Worm (Caenorhabditis elegans): Measurements from ENCODE around the gene K09D9.9.

Gene K09D9.9

DNA sequence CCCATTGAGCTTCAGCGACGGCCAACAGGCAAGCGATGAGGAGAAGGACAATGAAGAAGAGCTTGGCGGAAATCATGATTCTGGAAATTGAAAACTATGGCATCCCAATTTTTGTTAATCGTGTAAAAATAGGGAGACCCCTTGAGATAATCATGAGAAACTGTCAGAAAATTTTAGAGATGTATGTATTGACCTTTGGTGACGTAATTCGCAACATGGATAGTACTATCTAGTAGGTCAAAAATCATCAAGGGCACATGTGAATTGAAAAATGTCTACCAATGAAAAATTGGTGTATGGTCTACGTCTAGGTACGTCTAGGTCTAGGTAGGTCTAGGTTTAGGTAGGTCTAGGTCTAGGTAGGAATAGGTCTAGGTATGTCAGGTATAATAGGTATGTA is 14.9 kb downstream of the K09D9.9 start, which contains the start of gene nlp-34:
Gene nlp-34, minus strand, starts transcription at position 82 of the 400 bp plus-strand sequence.
- TF ChIP-seq aptf-2 (GFP tag; conservative IDR thresholded peaks at IDR 0.05) (no peak), tlf-1 (GFP tag; optimal IDR thresholded peaks at IDR 0.05) (no peak), fkh-3 (tag; optimal IDR thresholded peaks at IDR 0.05) (no peak), die-1 (tag; optimal IDR thresholded peaks at IDR 0.05) (no peak), B0261.1 (tag; optimal IDR thresholded peaks at IDR 0.05) (no peak), cebp-1 (GFP tag; IDR thresholded peaks at IDR 0.05) (no peak), cebp-1 (tag; optimal IDR thresholded peaks at IDR 0.05) (no peak), lsl-1 (GFP tag; optimal IDR thresholded peaks at IDR 0.05) (no peak), hmg-20 (GFP tag; IDR thresholded peaks at IDR 0.05) (no peak), nhr-179 (tag; optimal IDR thresholded peaks at IDR 0.05) (no peak), attf-6 (GFP tag; IDR thresholded peaks at IDR 0.05) (no peak), egl-18 (GFP tag; IDR thresholded peaks at IDR 0.05) (no peak), F52B5.7 (tag; optimal IDR thresholded peaks at IDR 0.05) (no peak), zfh-2 (GFP tag; conservative IDR thresholded peaks at IDR 0.05) (no peak), B0019.2 (GFP tag; conservative IDR thresholded peaks at IDR 0.05) (no peak), F39B2.1 (GFP tag; IDR thresholded peaks at IDR 0.05) (no peak), F55B11.4 (tag; optimal IDR thresholded peaks at IDR 0.05; ENCODE audit: borderline replicate concordance, insufficient read depth) (no peak), ztf-22 (GFP tag; optimal IDR thresholded peaks at IDR 0.05) (no peak), ceh-40 (GFP tag; IDR thresholded peaks at IDR 0.05) (no peak), ztf-25 (GFP tag; IDR thresholded peaks at IDR 0.05) (no peak), mcd-1 (GFP tag; IDR thresholded peaks at IDR 0.05) (no peak)

- TF ChIP-seq F22D6.2 (tag; optimal IDR thresholded peaks at IDR 0.05) (no peak), tbx-9 (tag; optimal IDR thresholded peaks at IDR 0.05; ENCODE audit: borderline replicate concordance) (no peak), atf-7 (tag; optimal IDR thresholded peaks at IDR 0.05) (no peak), nhr-90 (tag; optimal IDR thresholded peaks at IDR 0.05) (no peak), attf-3 (GFP tag; conservative IDR thresholded peaks at IDR 0.05) (no peak), F39B2.1 (GFP tag; IDR thresholded peaks at IDR 0.05) (no peak), B0336.3 (GFP tag; IDR thresholded peaks at IDR 0.05) (no peak), ztf-6 (GFP tag; IDR thresholded peaks at IDR 0.05) (no peak), bed-2 (GFP tag; IDR thresholded peaks at IDR 0.05) (no peak), mxl-1 (tag; optimal IDR thresholded peaks at IDR 0.05) (no peak), nfya-2 (GFP tag; IDR thresholded peaks at IDR 0.05) (no peak), lsl-1 (GFP tag; optimal IDR thresholded peaks at IDR 0.05) (no peak), Y79H2A.3 (GFP tag; conservative IDR thresholded peaks at IDR 0.05) (no peak), T07F8.4 (tag; optimal IDR thresholded peaks at IDR 0.05) (no peak)
Observed at ce11 chrV:3976964-3977363, 17.0 kb downstream of the K09D9.9 start, which contains the start of gene str-83. Gene str-83 (plus strand): TSS chrV:3977264.

DNA sequence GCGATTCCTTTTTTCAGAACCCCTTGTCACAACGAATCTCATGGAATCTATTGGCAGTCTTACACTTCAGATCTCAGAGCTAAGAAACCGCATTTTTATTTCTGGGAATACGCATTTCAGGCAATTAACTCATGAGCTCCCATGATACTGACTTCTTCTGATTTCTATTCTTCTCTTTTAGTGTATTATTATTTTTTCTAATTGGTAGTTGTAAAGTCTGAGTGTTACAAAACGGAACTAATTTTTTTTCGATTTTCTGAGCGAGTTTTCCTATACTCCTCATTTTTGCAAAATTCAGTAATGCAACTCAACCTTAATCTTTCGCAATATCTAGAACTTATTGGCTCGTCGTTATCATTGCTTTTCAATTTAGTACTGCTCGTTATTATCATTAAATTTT is 19.6 kb downstream of the K09D9.9 start, which contains the start of gene str-82:
Gene str-82, plus strand, starts transcription at position 301 of the 400 bp plus-strand sequence.
- TF ChIP-seq B0261.1 (tag; optimal IDR thresholded peaks at IDR 0.05) (no peak), D2030.7 (GFP tag; IDR thresholded peaks at IDR 0.05) (no peak), F23B12.7 (tag; optimal IDR thresholded peaks at IDR 0.05; ENCODE audit: insufficient read depth) (no peak), C06A6.2 (GFP tag; conservative IDR thresholded peaks at IDR 0.05) (no peak), cebp-1 (GFP tag; IDR thresholded peaks at IDR 0.05) (no peak), cebp-1 (tag; optimal IDR thresholded peaks at IDR 0.05) (no peak), snpc-3.4 (tag; optimal IDR thresholded peaks at IDR 0.05) (no peak), bed-1 (GFP tag; IDR thresholded peaks at IDR 0.05) (no peak)

Data from whole organism, young adult.